Worm (Caenorhabditis elegans) whole organism, midembryonic: Measurements from ENCODE around the gene C02D5.2.

Source experiments
- flt-1 ChIP-seq: fragments of 200-800 bp; sonication (Bioruptor generic); IDR thresholded peaks from 2 replicates; pipeline ENCODE4 v1.3.6; 2022; ENCODE audit warnings: missing genetic modification characterization, missing compliant biosample characterization
- tab-1 ChIP-seq: fragments of 200-800 bp; sonication (Bioruptor generic); IDR thresholded peaks from 2 replicates; pipeline ENCODE4 v1.3.6; 2022; ENCODE audit warnings: missing genetic modification characterization, missing compliant biosample characterization

- no peak for TF ChIP-seq tab-1 (GFP tag; lab: Robert Waterston, UW)
- no peak for TF ChIP-seq flt-1
These were observed 3.3 kb downstream of the C02D5.2 start for ce11 chrIII:8560398-8560797.
